Fruit fly (Drosophila melanogaster) whole organism, embryonic: ENCODE results near the gene CG43672.

Source experiments
- TFAM ChIP-seq: fragments of 200-800 bp; sonication (Bioruptor generic); optimal IDR thresholded peaks from 2 replicates; lab custom pipeline; 2017; ENCODE audit warnings: missing biosample characterization, missing genetic modification characterization, inconsistent platforms
- cato ChIP-seq: fragments of 200-800 bp; sonication (Bioruptor generic); optimal IDR thresholded peaks from 2 replicates; lab custom pipeline; 2016; ENCODE audit warnings: missing biosample characterization, missing genetic modification characterization, borderline replicate concordance

DNA sequence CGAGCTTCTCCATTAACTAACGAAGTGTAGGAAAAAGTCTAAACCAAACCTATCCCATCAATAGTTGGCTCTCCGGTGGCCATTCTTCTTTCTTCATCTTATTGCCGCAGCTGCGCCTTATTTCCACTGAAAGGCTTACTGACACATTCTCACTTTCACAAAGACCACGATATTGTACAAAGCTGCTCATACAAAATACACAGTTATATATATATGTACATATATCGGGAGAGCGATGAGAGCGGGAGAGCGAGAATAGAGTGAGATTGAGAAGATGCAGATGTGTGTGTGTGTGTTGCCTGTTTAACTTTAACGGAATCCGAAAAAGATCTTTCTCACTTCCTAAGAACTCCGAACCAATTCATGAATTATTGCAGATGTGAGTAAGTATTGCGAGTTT lies 40.5 kb downstream of the CG43672 start:
- TF ChIP-seq cato (no peak), TFAM (no peak)
